Worm (Caenorhabditis elegans): ENCODE measurements around the gene dhhc-9.

DNA sequence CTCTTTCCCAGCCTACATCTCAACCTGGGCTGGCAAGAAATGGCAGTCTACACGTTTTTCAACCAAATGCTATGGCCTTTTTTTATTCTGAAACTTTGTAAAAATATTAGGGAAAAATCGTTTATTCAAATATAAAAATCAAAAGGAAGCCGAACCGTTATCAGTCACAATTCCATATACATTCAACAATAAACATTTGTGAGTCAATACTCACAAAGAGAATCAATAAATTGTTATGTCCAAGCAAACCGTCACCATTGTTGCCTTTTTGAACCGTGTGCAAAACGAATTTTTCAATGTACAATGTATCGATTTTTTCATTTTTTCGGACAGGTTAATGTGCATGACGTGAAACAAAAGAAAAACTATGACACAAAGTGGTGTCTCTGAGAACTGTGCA is 32.8 kb downstream of the dhhc-9 start:
- no peak for TF ChIP-seq pha-4 (tag; optimal IDR thresholded peaks at IDR 0.05)
- TF ChIP-seq tbx-2 (tag; optimal IDR thresholded peaks at IDR 0.05), result no peak
- TF ChIP-seq ceh-9 (tag; optimal IDR thresholded peaks at IDR 0.05), result no peak
- no peak for TF ChIP-seq npax-4 (tag; optimal IDR thresholded peaks at IDR 0.05)
- TF ChIP-seq ceh-14 (tag; optimal IDR thresholded peaks at IDR 0.05), result no peak
- TF ChIP-seq C38D4.7 (GFP tag; optimal IDR thresholded peaks at IDR 0.05), result no peak
- no peak for TF ChIP-seq ceh-2 (tag; optimal IDR thresholded peaks at IDR 0.05)
